Worm (Caenorhabditis elegans) whole organism, young adult: ENCODE results near the gene F54H5.3.

Source experiments
- B0019.2 ChIP-seq: fragments of 200-800 bp; sonication (Bioruptor generic); conservative IDR thresholded peaks from 2 replicates; pipeline ENCODE4 v1.3.6; 2022; ENCODE audit warnings: missing genetic modification reagents, missing genetic modification characterization, missing compliant biosample characterization
- C06A6.2 ChIP-seq: fragments of 200-800 bp; sonication (Bioruptor generic); conservative IDR thresholded peaks from 2 replicates; pipeline ENCODE4 v1.3.6; 2022; ENCODE audit warnings: missing genetic modification characterization, missing compliant biosample characterization
- F22D6.2 ChIP-seq: sonication (generic microtip); optimal IDR thresholded peaks from 2 replicates; lab custom pipeline; 2016; ENCODE audit warnings: mild to moderate bottlenecking, missing genetic modification characterization, missing compliant biosample characterization
- F55B11.4 ChIP-seq: sonication (generic microtip); optimal IDR thresholded peaks from 2 replicates; lab custom pipeline; 2016; ENCODE audit warnings: missing compliant biosample characterization, missing genetic modification characterization, borderline replicate concordance; ENCODE audit not compliant: insufficient read depth
- F57C9.4 ChIP-seq: sonication (generic microtip); optimal IDR thresholded peaks from 2 replicates; lab custom pipeline; 2017; ENCODE audit warnings: mild to moderate bottlenecking, missing genetic modification characterization, missing compliant biosample characterization
- T07F8.4 ChIP-seq: sonication (generic microtip); optimal IDR thresholded peaks from 2 replicates; lab custom pipeline; 2016; ENCODE audit warnings: mild to moderate bottlenecking, missing genetic modification characterization, moderate library complexity, missing compliant biosample characterization
- T26A5.8 ChIP-seq: sonication (generic microtip); optimal IDR thresholded peaks from 2 replicates; lab custom pipeline; 2016; ENCODE audit warnings: missing genetic modification characterization, missing compliant biosample characterization
- Y53F4B.3 ChIP-seq: fragments of 200-800 bp; sonication (Bioruptor generic); IDR thresholded peaks from 2 replicates; pipeline ENCODE4 v1.3.6; 2022; ENCODE audit warnings: missing genetic modification reagents, missing genetic modification characterization, missing compliant biosample characterization
- akir-1 ChIP-seq: fragments of 200-800 bp; sonication (Bioruptor generic); optimal IDR thresholded peaks from 2 replicates; lab custom pipeline; 2018; ENCODE audit warnings: mild to moderate bottlenecking, missing genetic modification characterization, moderate library complexity, missing compliant biosample characterization
- atf-7 ChIP-seq: sonication (generic microtip); optimal IDR thresholded peaks from 2 replicates; lab custom pipeline; 2017; ENCODE audit warnings: mild to moderate bottlenecking, missing genetic modification characterization, missing compliant biosample characterization
- attf-5 ChIP-seq: fragments of 200-800 bp; sonication (Bioruptor generic); optimal IDR thresholded peaks from 2 replicates; lab custom pipeline; 2018; ENCODE audit warnings: mild to moderate bottlenecking, missing genetic modification characterization, missing compliant biosample characterization
- cebp-2 ChIP-seq: fragments of 200-800 bp; sonication (Bioruptor generic); IDR thresholded peaks from 2 replicates; pipeline ENCODE4 v1.3.6; 2022; ENCODE audit warnings: missing genetic modification characterization, missing compliant biosample characterization
- ceh-27 ChIP-seq: fragments of 200-800 bp; sonication (Bioruptor generic); optimal IDR thresholded peaks from 2 replicates; lab custom pipeline; 2018; ENCODE audit warnings: mild to moderate bottlenecking, missing genetic modification characterization, moderate library complexity, missing compliant biosample characterization
- ceh-79 ChIP-seq: sonication (generic microtip); optimal IDR thresholded peaks from 2 replicates; lab custom pipeline; 2017; ENCODE audit warnings: mild to moderate bottlenecking, missing genetic modification characterization, missing compliant biosample characterization
- die-1 ChIP-seq: sonication (generic microtip); optimal IDR thresholded peaks from 2 replicates; lab custom pipeline; 2016; ENCODE audit warnings: missing genotype, mild to moderate bottlenecking, missing genetic modification characterization, missing compliant biosample characterization
- dox-1 ChIP-seq: fragments of 200-800 bp; sonication (Bioruptor generic); IDR thresholded peaks from 2 replicates; pipeline ENCODE4 v1.3.6; 2022; ENCODE audit warnings: missing genetic modification reagents, missing genetic modification characterization, missing compliant biosample characterization
- dpl-1 ChIP-seq: fragments of 150-350 bp; optimal IDR thresholded peaks from 2 replicates; lab custom pipeline; 2014; ENCODE audit warnings: missing biosample characterization, missing genetic modification reagents, missing genetic modification characterization
- ets-4 ChIP-seq: fragments of 200-800 bp; sonication (Bioruptor generic); optimal IDR thresholded peaks from 2 replicates; lab custom pipeline; 2018; ENCODE audit warnings: mild to moderate bottlenecking, missing genetic modification characterization, missing compliant biosample characterization
- hmg-20 ChIP-seq: fragments of 200-800 bp; sonication (Bioruptor generic); IDR thresholded peaks from 2 replicates; pipeline ENCODE4 v1.3.6; 2022; ENCODE audit warnings: missing genetic modification reagents, missing genetic modification characterization, missing compliant biosample characterization
- let-526 ChIP-seq: fragments of 200-800 bp; sonication (Bioruptor generic); IDR thresholded peaks from 2 replicates; pipeline ENCODE4 v1.3.6; 2022; ENCODE audit warnings: missing genetic modification reagents, missing genetic modification characterization, missing compliant biosample characterization
- let-607 ChIP-seq, 2 experiments: fragments of 200-800 bp in 1 of 2; sonication (Bioruptor generic) in 1 of 2; sonication (generic microtip) in 1 of 2; optimal IDR thresholded peaks; 2 replicates each; lab custom pipeline; 2016 to 2018; ENCODE audit warnings: mild to moderate bottlenecking in 2 of 2, missing compliant biosample characterization in 2 of 2, missing genetic modification characterization in 2 of 2, moderate library complexity in 2 of 2, missing genotype in 1 of 2
- lin-35 ChIP-seq, 3 experiments: fragments of 150-350 bp in 2 of 3; sonication (generic microtip) in 1 of 3; optimal IDR thresholded peaks; 2 replicates each; lab custom pipeline; 2014 to 2018; ENCODE audit warnings: missing biosample characterization in 3 of 3, missing genetic modification characterization in 3 of 3, missing genetic modification reagents in 3 of 3
- lin-40 ChIP-seq: sonication (generic microtip); optimal IDR thresholded peaks from 2 replicates; lab custom pipeline; 2016; ENCODE audit warnings: missing genetic modification characterization, mild to moderate bottlenecking, missing compliant biosample characterization, missing genotype, missing genetic modification reagents
- lin-54 ChIP-seq: fragments of 200-800 bp; sonication (Bioruptor generic); optimal IDR thresholded peaks from 2 replicates; lab custom pipeline; 2018; ENCODE audit warnings: mild to moderate bottlenecking, missing genetic modification characterization, missing compliant biosample characterization
- madf-8 ChIP-seq: fragments of 200-800 bp; sonication (Bioruptor generic); conservative IDR thresholded peaks from 2 replicates; pipeline ENCODE4 v1.3.6; 2022; ENCODE audit warnings: missing genetic modification reagents, missing genetic modification characterization, missing compliant biosample characterization
- mcd-1 ChIP-seq: fragments of 200-800 bp; sonication (Bioruptor generic); IDR thresholded peaks from 2 replicates; pipeline ENCODE4 v1.3.6; 2022; ENCODE audit warnings: missing genetic modification reagents, missing genetic modification characterization, missing compliant biosample characterization
- nhr-80 ChIP-seq: sonication (generic microtip); optimal IDR thresholded peaks from 2 replicates; lab custom pipeline; 2016; ENCODE audit warnings: missing genetic modification characterization, missing compliant biosample characterization
- sptf-2 ChIP-seq: fragments of 200-800 bp; sonication (Bioruptor generic); optimal IDR thresholded peaks from 2 replicates; lab custom pipeline; 2018; ENCODE audit warnings: mild to moderate bottlenecking, missing genetic modification characterization, missing compliant biosample characterization
- unc-62 ChIP-seq: fragments of 150-350 bp; optimal IDR thresholded peaks from 2 replicates; lab custom pipeline; 2014; ENCODE audit warnings: missing biosample characterization, missing genetic modification reagents, missing genetic modification characterization
- xnd-1 ChIP-seq: sonication (generic microtip); optimal IDR thresholded peaks from 2 replicates; lab custom pipeline; 2016; ENCODE audit warnings: missing genotype, missing genetic modification reagents, missing genetic modification characterization, missing compliant biosample characterization
- zfh-2 ChIP-seq: fragments of 200-800 bp; sonication (Bioruptor generic); conservative IDR thresholded peaks from 2 replicates; pipeline ENCODE4 v1.3.6; 2022; ENCODE audit warnings: missing genetic modification reagents, missing genetic modification characterization, missing compliant biosample characterization
- ztf-18 ChIP-seq: sonication (generic microtip); optimal IDR thresholded peaks from 2 replicates; lab custom pipeline; 2016; ENCODE audit warnings: missing genotype, mild to moderate bottlenecking, missing genetic modification characterization, missing compliant biosample characterization
- ztf-25 ChIP-seq: fragments of 200-800 bp; sonication (Bioruptor generic); IDR thresholded peaks from 2 replicates; pipeline ENCODE4 v1.3.6; 2022; ENCODE audit warnings: missing genetic modification reagents, missing genetic modification characterization, missing compliant biosample characterization

F54H5.3 gene

ce11 chrII:6610262-6610661 lies 11.7 kb upstream of the F54H5.3 start:
- no peak for TF ChIP-seq mcd-1 (GFP tag; lab: Robert Waterston, UW)
- TF ChIP-seq ztf-25 (GFP tag; lab: Robert Waterston, UW), result no peak
- TF ChIP-seq F22D6.2 (tag; lab: Kevin White, UChicago), result no peak
- TF ChIP-seq let-607 (tag; optimal IDR thresholded peaks at IDR 0.05; lab: Kevin White, UChicago), result no peak
- no peak for TF ChIP-seq F57C9.4 (tag; lab: Kevin White, UChicago)
- TF ChIP-seq, all 124 proteins: peak for 0

DNA sequence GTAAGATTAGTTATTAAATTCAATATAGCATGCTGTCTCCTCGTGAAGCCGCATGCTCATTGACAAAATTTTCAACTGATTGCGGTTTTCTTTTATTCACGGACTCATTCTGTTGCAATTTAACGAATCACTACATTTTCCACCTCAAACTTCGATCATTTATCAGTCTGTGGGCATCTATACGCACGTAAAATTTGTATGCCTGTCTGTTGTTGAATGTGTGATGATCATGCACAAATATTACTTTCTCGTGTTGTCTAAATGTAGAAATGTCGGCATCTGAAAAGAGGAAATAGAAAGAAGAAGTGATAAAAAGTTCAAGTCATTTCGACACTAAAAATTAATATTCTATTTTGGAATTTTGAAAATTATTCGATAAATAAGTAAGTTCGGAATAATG lies 9.4 kb upstream of the F54H5.3 start:
- TF ChIP-seq nhr-80 (tag; lab: Kevin White, UChicago) (peak; percentile 74), die-1 (no peak), akir-1 (GFP tag; lab: Kevin White, UChicago) (no peak), unc-62 (no peak)

ce11 chrII:6614500-6614899 lies 7.5 kb upstream of the F54H5.3 start:
- TF ChIP-seq B0019.2 (GFP tag; lab: Robert Waterston, UW) (no peak), nhr-80 (tag; lab: Kevin White, UChicago) (peak; percentile 31), dpl-1 (GFP tag; lab: Kevin White, UChicago) (no peak)

ce11 chrII:6615232-6616029 lies 6.6 kb upstream of the F54H5.3 start:
- TF ChIP-seq xnd-1 (tag; lab: Kevin White, UChicago) (no peak), T07F8.4 (tag; lab: Kevin White, UChicago) (no peak), atf-7 (tag; lab: Kevin White, UChicago) (peak; percentile 38), zfh-2 (no peak), cebp-2 (no peak), ceh-27 (GFP tag; lab: Kevin White, UChicago) (no peak), sptf-2 (GFP tag; lab: Kevin White, UChicago) (no peak), ztf-25 (GFP tag; lab: Robert Waterston, UW) (no peak), dox-1 (peak; percentile 59), ets-4 (GFP tag; lab: Kevin White, UChicago) (peak; percentile 34), madf-8 (GFP tag; lab: Robert Waterston, UW) (no peak), mcd-1 (GFP tag; lab: Robert Waterston, UW) (no peak), hmg-20 (no peak), C06A6.2 (no peak), Y53F4B.3 (GFP tag; lab: Robert Waterston, UW) (no peak), lin-40 (tag; lab: Kevin White, UChicago) (no peak), T26A5.8 (tag; lab: Kevin White, UChicago) (no peak), nhr-80 (tag; lab: Kevin White, UChicago) (peak; percentile 94), lin-54 (no peak), let-526 (GFP tag; lab: Robert Waterston, UW) (no peak)
- TF ChIP-seq, all 124 proteins: peak for 4

ce11 chrII:6616135-6616534 lies 5.9 kb upstream of the F54H5.3 start:
- TF ChIP-seq F55B11.4 (tag; lab: Kevin White, UChicago) (no peak), ztf-18 (tag; lab: Kevin White, UChicago) (no peak), nhr-80 (tag; lab: Kevin White, UChicago) (peak; percentile 56), attf-5 (GFP tag; lab: Kevin White, UChicago) (no peak), die-1 (no peak), lin-35 (GFP tag; optimal IDR thresholded peaks at IDR 0.05; lab: Kevin White, UChicago) (no peak), ceh-79 (tag; lab: Kevin White, UChicago) (no peak), C06A6.2 (no peak)
